Worm (Caenorhabditis elegans): ENCODE results near the gene F42A6.1.

- TF ChIP-seq nhr-237 (tag; optimal IDR thresholded peaks at IDR 0.05) (no peak), ceh-82 (tag; optimal IDR thresholded peaks at IDR 0.05) (no peak)
Observed at ce11 chrIV:3386504-3387290, 31.8 kb downstream of the F42A6.1 start.
